Fruit fly (Drosophila melanogaster): ENCODE data around the gene axo.

axo gene

dm6 chr3L:4627012-4627411 is 60.1 kb downstream of the axo start:
- peak; percentile 10 for TF ChIP-seq cic (GFP tag; optimal IDR thresholded peaks at IDR 0.05)
- TF ChIP-seq CG7101 (tag; optimal IDR thresholded peaks at IDR 0.05): no peak
- no peak for TF ChIP-seq Hr96 (GFP tag; optimal IDR thresholded peaks at IDR 0.05)
- TF ChIP-seq CG7045 (GFP tag; optimal IDR thresholded peaks at IDR 0.05): no peak
- peak; percentile 12 for TF ChIP-seq Mnt (GFP tag; optimal IDR thresholded peaks at IDR 0.05)
- TF ChIP-seq CG5204 (GFP tag; optimal IDR thresholded peaks at IDR 0.05): no peak

- no peak for TF ChIP-seq CG7101 (tag; optimal IDR thresholded peaks at IDR 0.05)
- TF ChIP-seq bab1 (GFP tag; optimal IDR thresholded peaks at IDR 0.05): no peak
- no peak for TF ChIP-seq Clk (GFP tag; optimal IDR thresholded peaks at IDR 0.05)
- no peak for TF ChIP-seq Crg-1 (GFP tag; optimal IDR thresholded peaks at IDR 0.05)
- TF ChIP-seq Hr96 (GFP tag; optimal IDR thresholded peaks at IDR 0.05): no peak
- no peak for TF ChIP-seq Mnt (GFP tag; optimal IDR thresholded peaks at IDR 0.05)
- no peak for TF ChIP-seq cic (GFP tag; optimal IDR thresholded peaks at IDR 0.05)
- no peak for TF ChIP-seq CG14711 (tag; optimal IDR thresholded peaks at IDR 0.05)
- no peak for TF ChIP-seq pad (GFP tag; optimal IDR thresholded peaks at IDR 0.05)
- no peak for TF ChIP-seq CG33017 (tag; optimal IDR thresholded peaks at IDR 0.05)
- TF ChIP-seq CG5204 (GFP tag; optimal IDR thresholded peaks at IDR 0.05): no peak
- no peak for TF ChIP-seq ovo (GFP tag; optimal IDR thresholded peaks at IDR 0.05)
- TF ChIP-seq kay (GFP tag; ENCODE audit: borderline replicate concordance): no peak
- no peak for TF ChIP-seq cnc (optimal IDR thresholded peaks at IDR 0.05)
- no peak for TF ChIP-seq CG7045 (GFP tag; optimal IDR thresholded peaks at IDR 0.05)
- no peak for TF ChIP-seq CG12768 (GFP tag; optimal IDR thresholded peaks at IDR 0.05)
- no peak for TF ChIP-seq CG1620 (GFP tag; optimal IDR thresholded peaks at IDR 0.05)
- TF ChIP-seq toe (GFP tag; optimal IDR thresholded peaks at IDR 0.05): no peak
- TF ChIP-seq tj (GFP tag; optimal IDR thresholded peaks at IDR 0.05): no peak
- no peak for TF ChIP-seq CG11617 (GFP tag; optimal IDR thresholded peaks at IDR 0.05)
These were observed 60.7 kb downstream of the axo start, which contains the start of gene HDAC1 for dm6 chr3L:4626434-4626833. TSS of gene HDAC1 (plus strand) at chr3L:4626734.

- TF ChIP-seq CG7101 (tag; optimal IDR thresholded peaks at IDR 0.05): peak; percentile 19
- TF ChIP-seq Mnt (GFP tag; optimal IDR thresholded peaks at IDR 0.05): peak; percentile 57
- peak; percentile 66 for TF ChIP-seq bab1 (GFP tag; optimal IDR thresholded peaks at IDR 0.05)
- no peak for TF ChIP-seq CG5204 (GFP tag; optimal IDR thresholded peaks at IDR 0.05)
- TF ChIP-seq cic (GFP tag; optimal IDR thresholded peaks at IDR 0.05): peak; percentile 11
- TF ChIP-seq Crg-1 (GFP tag; optimal IDR thresholded peaks at IDR 0.05): peak; percentile 41
- peak; percentile 19 for TF ChIP-seq ovo (GFP tag; optimal IDR thresholded peaks at IDR 0.05)
- TF ChIP-seq kay (GFP tag; ENCODE audit: borderline replicate concordance): peak; percentile 58
- TF ChIP-seq cnc (optimal IDR thresholded peaks at IDR 0.05): no peak
- TF ChIP-seq toe (GFP tag; optimal IDR thresholded peaks at IDR 0.05): no peak
- no peak for TF ChIP-seq CG14711 (tag; optimal IDR thresholded peaks at IDR 0.05)
- peak; percentile 90 for TF ChIP-seq pad (GFP tag; optimal IDR thresholded peaks at IDR 0.05)
- TF ChIP-seq CG1620 (GFP tag; optimal IDR thresholded peaks at IDR 0.05): peak; percentile 36
- no peak for TF ChIP-seq Clk (GFP tag; optimal IDR thresholded peaks at IDR 0.05)
- peak; percentile 12 for TF ChIP-seq CG11617 (GFP tag; optimal IDR thresholded peaks at IDR 0.05)
- peak; percentile 29 for TF ChIP-seq CG7045 (GFP tag; optimal IDR thresholded peaks at IDR 0.05)
- TF ChIP-seq CG12768 (GFP tag; optimal IDR thresholded peaks at IDR 0.05): no peak
- no peak for TF ChIP-seq CG33017 (tag; optimal IDR thresholded peaks at IDR 0.05)
- peak; percentile 62 for TF ChIP-seq tj (GFP tag; optimal IDR thresholded peaks at IDR 0.05)
- no peak for TF ChIP-seq Hr96 (GFP tag; optimal IDR thresholded peaks at IDR 0.05)
These were observed 61.4 kb downstream of the axo start, which contains the start of gene Src64B for dm6 chr3L:4625387-4626386. TSS of gene Src64B (minus strand) at chr3L:4626196.

dm6 chr3L:4624371-4625154 is 62.6 kb downstream of the axo start:
- TF ChIP-seq Crg-1 (GFP tag; optimal IDR thresholded peaks at IDR 0.05) (peak; percentile 32), CG5204 (GFP tag; optimal IDR thresholded peaks at IDR 0.05) (peak; percentile 89), CG33017 (tag; optimal IDR thresholded peaks at IDR 0.05) (peak; percentile 68), ovo (GFP tag; optimal IDR thresholded peaks at IDR 0.05) (peak; percentile 75), tj (GFP tag; optimal IDR thresholded peaks at IDR 0.05) (peak; percentile 39), Mnt (GFP tag; optimal IDR thresholded peaks at IDR 0.05) (peak; percentile 21), CG12768 (GFP tag; optimal IDR thresholded peaks at IDR 0.05) (peak; percentile 85), cic (GFP tag; optimal IDR thresholded peaks at IDR 0.05) (no peak), Clk (GFP tag; optimal IDR thresholded peaks at IDR 0.05) (peak; percentile 60), CG7101 (tag; optimal IDR thresholded peaks at IDR 0.05) (peak; percentile 54), toe (GFP tag; optimal IDR thresholded peaks at IDR 0.05) (peak; percentile 80), pad (GFP tag; optimal IDR thresholded peaks at IDR 0.05) (peak; percentile 76), cnc (optimal IDR thresholded peaks at IDR 0.05) (no peak), CG11617 (GFP tag; optimal IDR thresholded peaks at IDR 0.05) (peak; percentile 70), Hr96 (GFP tag; optimal IDR thresholded peaks at IDR 0.05) (peak; percentile 87), CG7045 (GFP tag; optimal IDR thresholded peaks at IDR 0.05) (peak; percentile 91), bab1 (GFP tag; optimal IDR thresholded peaks at IDR 0.05) (peak; percentile 73), kay (GFP tag; ENCODE audit: borderline replicate concordance) (no peak), CG1620 (GFP tag; optimal IDR thresholded peaks at IDR 0.05) (peak; percentile 65), CG14711 (tag; optimal IDR thresholded peaks at IDR 0.05) (peak; percentile 71)

- TF ChIP-seq pad (GFP tag; optimal IDR thresholded peaks at IDR 0.05): no peak
- TF ChIP-seq CG1620 (GFP tag; optimal IDR thresholded peaks at IDR 0.05): no peak
- TF ChIP-seq bab1 (GFP tag; optimal IDR thresholded peaks at IDR 0.05): peak; percentile 4
- TF ChIP-seq CG11617 (GFP tag; optimal IDR thresholded peaks at IDR 0.05): no peak
- no peak for TF ChIP-seq Crg-1 (GFP tag; optimal IDR thresholded peaks at IDR 0.05)
These were observed 63.2 kb downstream of the axo start for dm6 chr3L:4623870-4624269.

All from whole organism, adult.